Fruit fly (Drosophila melanogaster) Kc167 (cell line): ENCODE measurements around the gene HP1e.

Source experiments
- Myc ChIP-seq: fragments of >200 bp; optimal IDR thresholded peaks from 2 replicates; lab custom pipeline; 2017; ENCODE audit warnings: missing external identifiers
- Sin3A ChIP-seq: fragments of >200 bp; optimal IDR thresholded peaks from 2 replicates; lab custom pipeline; 2018; ENCODE audit warnings: missing external identifiers
- h ChIP-seq: fragments of >200 bp; optimal IDR thresholded peaks from 3 replicates; lab custom pipeline; 2018; ENCODE audit warnings: missing external identifiers
- insv ChIP-seq: fragments of >200 bp; optimal IDR thresholded peaks from 3 replicates; lab custom pipeline; 2018; ENCODE audit warnings: missing external identifiers
- psq ChIP-seq: fragments of >200 bp; optimal IDR thresholded peaks from 2 replicates; lab custom pipeline; 2017; ENCODE audit warnings: missing external identifiers
- ttk ChIP-seq: sonication (Bioruptor generic); optimal IDR thresholded peaks from 2 replicates; lab custom pipeline; 2017; ENCODE audit warnings: missing external identifiers

HP1e gene

DNA sequence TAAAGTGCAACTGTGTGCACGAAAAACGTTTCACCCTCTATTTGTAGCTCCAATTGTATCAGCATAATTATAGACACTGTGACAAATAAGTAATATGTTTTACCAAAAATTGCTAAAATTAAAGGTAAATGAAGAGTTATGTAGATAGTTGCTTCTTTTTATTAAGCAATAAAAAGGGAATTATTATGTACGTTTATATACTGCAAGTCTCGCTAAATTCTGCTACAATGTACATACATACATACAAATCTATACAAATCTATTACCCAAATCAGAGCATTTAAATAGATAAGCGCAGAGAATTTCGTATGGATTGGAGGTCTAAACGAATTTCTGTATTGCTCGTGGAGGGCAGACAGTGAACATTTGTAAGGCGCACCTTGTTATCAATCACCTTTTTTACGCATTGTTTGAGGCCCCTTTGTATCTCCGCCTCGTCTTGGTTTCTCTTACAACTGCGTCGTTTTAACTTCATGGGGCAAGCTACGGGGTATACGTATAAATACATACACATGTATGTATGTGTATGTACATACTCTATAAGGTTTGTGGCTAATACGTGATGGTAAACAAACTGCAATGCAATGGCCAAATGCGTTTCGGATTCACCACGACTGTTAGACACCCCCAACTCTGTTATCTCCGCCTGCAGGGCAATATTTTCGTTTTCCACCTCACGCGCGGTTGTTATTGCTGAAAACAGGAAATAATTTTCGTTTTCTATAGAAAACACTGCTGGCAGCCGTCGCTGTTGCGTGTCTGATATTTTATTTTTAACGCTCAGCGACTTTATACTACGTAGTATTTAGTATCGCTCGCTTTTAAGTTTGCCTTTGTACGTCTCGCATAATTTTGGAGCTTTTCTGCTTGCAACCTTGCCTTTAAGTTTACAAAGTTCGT is 17.9 kb downstream of the HP1e start:
- TF ChIP-seq insv (lab: Kevin White, UChicago) (no peak), Sin3A (lab: Kevin White, UChicago) (no peak), psq (lab: Kevin White, UChicago) (no peak), Myc (no peak), h (lab: Kevin White, UChicago) (no peak), ttk (lab: Kevin White, UChicago) (no peak)

DNA sequence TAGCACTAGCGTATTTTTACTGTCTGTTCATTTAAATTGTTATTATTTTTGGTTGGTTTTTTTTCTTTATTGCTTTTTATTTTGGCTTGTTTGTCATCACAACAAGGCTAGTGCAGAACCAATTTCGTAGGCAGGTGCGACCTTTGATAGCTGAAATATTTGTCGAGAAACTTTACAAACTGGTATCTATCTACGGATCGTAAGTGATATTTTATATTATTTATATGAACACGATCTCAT is 18.4 kb downstream of the HP1e start, which contains the start of gene drn:
TSS of gene drn (plus strand) at position 141 of the 240 bp plus-strand sequence.
- TF ChIP-seq Sin3A (lab: Kevin White, UChicago) (no peak), ttk (lab: Kevin White, UChicago) (no peak), h (lab: Kevin White, UChicago) (no peak), psq (lab: Kevin White, UChicago) (no peak), Myc (no peak), insv (lab: Kevin White, UChicago) (no peak)

DNA sequence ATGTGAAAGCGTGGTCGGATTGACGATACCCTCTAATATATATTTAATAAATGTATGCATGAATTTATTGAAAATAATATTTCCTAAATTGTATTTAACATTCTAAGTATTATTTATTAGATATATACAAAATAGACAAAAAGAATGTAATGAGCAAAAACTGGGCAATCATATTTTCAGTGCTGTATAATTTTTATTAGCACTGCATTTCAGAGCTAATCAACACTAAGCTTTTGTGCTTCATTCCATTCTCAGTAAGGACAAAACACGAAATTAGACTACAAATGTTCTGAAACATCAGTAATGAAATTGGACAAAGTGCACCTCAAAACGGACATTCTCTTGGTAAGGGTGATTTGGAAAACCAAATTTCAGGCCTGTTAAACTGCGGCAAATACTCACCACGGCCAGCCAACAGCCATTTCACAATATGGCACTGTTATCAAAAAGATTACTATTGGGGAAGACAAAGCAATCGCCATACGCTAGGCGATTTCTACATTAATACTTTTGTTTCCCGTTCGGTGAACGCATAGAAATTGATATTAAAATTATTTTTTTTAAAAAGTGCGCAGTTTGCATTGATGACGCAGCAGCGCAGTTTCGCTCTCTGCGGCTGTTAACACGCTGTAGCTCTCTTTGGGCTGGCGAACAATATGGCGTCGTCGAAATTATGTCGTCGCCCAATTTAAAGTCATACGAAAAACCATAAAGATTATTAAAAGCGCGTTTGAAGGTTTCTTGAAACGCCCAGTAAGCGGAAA is 19.0 kb downstream of the HP1e start:
- TF ChIP-seq Myc (no peak), h (lab: Kevin White, UChicago) (no peak), insv (lab: Kevin White, UChicago) (no peak), Sin3A (lab: Kevin White, UChicago) (no peak), ttk (lab: Kevin White, UChicago) (no peak), psq (lab: Kevin White, UChicago) (no peak)

DNA sequence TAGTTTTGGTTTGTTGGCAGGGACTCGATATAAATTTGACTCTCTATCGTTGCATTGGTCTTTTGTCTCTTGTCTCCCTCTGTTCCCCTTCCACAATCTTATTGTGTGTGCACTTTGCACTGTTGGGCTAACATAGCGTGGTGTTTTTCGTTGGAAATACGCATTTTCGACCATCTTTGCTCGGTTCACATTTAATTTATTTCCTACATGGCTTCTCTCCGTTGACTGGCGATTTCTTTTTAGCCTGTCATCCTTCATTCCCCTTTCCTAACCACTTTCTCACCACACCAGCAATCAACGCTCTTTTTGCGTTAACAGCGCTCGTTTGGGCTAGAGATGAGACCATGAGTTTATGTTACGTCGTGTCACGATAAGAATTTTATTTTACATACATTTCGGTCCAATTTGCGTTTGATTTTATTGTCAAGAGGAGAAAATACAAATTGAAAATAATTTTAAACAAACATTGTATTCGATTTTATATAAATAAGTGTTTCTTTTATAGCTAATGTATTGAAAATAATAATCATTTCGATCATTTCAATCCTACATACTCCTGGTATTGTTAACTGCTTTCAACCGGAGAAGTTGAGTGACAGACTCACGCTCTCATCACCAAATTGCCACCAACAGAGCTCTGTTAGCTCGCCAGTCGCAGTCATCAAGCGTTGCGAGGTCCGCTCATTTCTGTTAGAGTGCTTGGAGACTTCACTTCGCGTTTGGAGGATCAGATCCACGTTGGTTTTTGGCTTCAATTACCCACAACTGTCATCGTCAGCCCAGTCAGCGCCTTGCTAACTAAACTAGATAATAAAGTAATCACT is 19.8 kb downstream of the HP1e start:
- TF ChIP-seq Sin3A (lab: Kevin White, UChicago) (no peak), Myc (no peak), h (lab: Kevin White, UChicago) (no peak), insv (lab: Kevin White, UChicago) (no peak), psq (lab: Kevin White, UChicago) (no peak), ttk (lab: Kevin White, UChicago) (no peak)

DNA sequence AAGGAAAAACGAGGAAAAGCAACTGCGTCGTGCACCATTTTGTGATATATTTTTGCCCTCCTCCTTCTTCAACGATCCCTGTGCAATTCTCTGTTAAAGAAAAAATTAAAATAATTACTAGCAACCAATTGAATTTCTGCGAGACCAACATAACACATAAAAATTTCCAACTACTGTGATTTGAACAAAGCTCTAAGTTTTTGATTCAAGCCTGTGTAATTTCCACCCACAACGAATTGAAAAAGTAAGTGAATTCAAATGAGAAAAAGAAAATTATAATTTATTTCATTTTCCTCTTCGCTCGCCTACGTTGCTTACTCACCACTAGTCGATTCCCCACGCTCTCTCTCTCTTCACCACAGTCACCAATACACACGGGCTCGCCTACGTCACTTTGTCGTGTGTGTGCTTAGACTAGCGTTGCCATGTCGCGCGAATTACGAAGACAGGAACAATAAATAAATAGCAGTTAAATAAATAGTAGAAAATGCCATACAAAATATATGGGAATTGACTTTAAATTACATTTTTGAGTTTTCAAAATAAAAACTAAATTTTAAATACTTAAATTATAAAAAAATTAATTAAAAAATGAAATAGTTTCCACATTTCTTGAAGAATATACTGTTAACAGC is 20.8 kb downstream of the HP1e start:
- TF ChIP-seq ttk (lab: Kevin White, UChicago) (no peak), psq (lab: Kevin White, UChicago) (no peak), Myc (no peak), Sin3A (lab: Kevin White, UChicago) (no peak), h (lab: Kevin White, UChicago) (no peak), insv (lab: Kevin White, UChicago) (no peak)

DNA sequence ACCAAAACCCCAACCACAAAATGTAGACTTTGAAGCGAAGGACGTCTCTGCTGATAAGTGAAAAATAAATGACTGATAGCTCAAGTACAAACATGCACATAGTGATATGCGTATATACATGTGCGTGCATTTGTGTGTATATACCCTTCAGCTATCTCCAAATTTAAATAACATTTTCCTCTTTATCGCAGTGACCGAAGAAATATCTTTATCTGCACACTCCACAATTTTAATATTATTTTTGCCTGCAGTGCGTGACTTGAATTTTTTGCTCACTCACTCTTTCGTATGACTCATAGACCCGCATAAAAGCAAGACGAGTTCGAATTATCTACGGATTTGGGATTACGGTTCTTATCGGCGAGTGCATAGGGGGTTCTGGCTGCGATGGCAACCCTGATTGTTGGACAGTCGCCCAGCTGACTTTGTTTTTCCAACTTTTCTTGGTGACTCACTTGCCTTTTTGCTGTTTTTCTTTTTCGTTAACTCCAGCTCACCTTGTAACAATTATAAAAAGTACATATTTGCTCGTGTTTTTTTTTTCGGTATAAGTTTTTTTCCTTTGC is 21.5 kb downstream of the HP1e start:
- TF ChIP-seq Myc (no peak), ttk (lab: Kevin White, UChicago) (no peak), h (lab: Kevin White, UChicago) (no peak), insv (lab: Kevin White, UChicago) (no peak), psq (lab: Kevin White, UChicago) (no peak), Sin3A (lab: Kevin White, UChicago) (no peak)

DNA sequence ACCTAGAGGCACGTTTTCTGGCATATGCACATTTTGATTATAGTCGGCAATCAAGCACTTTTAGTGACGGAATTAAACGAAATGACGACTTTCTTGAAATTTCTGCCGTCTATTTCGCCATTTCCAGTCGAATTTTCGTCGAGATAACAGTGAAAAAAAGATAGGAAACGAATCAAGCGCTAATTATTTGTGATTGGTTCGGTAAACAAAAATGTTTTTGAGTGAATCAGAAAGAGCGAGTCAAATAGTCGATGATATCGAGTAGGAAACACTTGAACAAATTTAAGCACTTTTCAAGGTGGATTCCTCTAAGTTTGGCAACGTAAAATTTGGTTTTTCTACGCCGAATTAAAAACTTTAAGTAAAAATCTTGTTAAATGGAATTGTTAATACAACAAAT is 22.1 kb downstream of the HP1e start:
- TF ChIP-seq Sin3A (lab: Kevin White, UChicago) (no peak), h (lab: Kevin White, UChicago) (no peak)

DNA sequence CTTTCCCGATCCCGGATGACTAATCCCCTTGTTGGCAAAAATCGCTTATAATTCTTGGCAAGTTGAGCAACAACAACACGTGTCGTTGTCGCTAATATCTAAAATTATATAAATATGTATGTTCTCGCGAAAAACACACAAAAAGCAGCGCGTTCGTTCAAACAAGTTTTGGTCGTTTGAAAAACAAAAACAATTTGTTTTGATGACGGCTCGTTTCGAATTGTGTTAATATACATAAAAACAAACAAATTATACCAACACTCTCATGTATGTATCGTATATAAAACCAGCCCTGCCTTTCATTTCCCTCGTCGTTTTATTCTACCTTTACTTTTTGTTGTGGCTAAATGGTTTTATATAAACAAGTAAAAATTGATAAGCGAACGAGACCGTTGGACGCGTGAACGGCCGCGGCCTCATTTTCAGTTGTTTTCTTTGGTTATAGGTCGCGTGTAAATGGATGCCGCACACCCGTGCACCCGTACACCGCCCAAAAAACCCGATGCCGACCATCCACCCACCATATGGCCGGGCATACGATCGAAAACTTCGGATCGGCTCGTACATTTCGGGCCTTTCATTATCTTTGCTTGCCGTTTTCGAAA is 22.7 kb downstream of the HP1e start:
- TF ChIP-seq Myc (no peak), insv (lab: Kevin White, UChicago) (no peak), Sin3A (lab: Kevin White, UChicago) (no peak), h (lab: Kevin White, UChicago) (no peak), psq (lab: Kevin White, UChicago) (no peak), ttk (lab: Kevin White, UChicago) (no peak)

DNA sequence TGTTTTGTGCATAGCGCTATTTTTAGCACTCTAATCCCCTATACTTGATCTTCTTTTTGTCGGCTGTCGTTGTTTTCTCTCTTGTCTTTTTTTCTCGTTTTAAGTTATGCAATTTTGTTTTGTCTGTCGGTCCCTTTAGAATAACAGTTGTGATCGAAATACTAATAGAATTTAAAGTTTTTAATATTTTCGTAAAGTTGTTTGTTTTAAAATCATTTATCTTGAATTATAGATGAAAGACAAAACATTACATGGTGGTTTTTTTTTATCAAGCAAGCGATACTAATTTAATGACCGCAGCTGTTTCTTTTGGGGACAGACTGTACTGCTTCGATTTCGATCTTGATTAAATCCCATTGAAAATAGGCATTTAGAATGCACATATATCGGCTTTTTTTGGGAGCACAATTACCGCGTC is 23.2 kb downstream of the HP1e start:
- no peak for TF ChIP-seq Myc

DNA sequence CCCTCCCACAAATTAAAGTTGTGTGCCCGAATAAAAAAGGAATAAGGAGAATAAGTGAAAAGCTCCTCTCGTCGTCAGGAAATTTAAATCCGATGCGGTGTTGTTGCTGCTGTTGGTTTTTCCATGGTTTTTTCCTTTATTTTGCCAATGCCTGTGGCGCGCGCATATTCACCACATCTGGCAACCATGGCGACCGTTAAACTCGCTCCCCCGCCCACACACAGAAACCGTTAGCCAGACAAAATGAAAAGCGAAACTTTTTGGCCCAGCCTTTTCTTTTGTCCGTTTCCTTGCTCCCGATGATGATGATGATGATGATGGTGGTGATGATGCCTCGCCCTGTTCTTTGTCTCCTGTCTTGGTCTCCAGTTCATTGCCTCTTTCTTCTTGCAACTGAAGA is 24.3 kb downstream of the HP1e start:
- TF ChIP-seq ttk (lab: Kevin White, UChicago), result no peak
- TF ChIP-seq psq (lab: Kevin White, UChicago), result no peak
- no peak for TF ChIP-seq insv (lab: Kevin White, UChicago)
- TF ChIP-seq Myc, result no peak
- TF ChIP-seq Sin3A (lab: Kevin White, UChicago), result no peak
- no peak for TF ChIP-seq h (lab: Kevin White, UChicago)
